Worm (Caenorhabditis elegans): ENCODE results near the gene T14G8.2.

T14G8.2 gene

DNA sequence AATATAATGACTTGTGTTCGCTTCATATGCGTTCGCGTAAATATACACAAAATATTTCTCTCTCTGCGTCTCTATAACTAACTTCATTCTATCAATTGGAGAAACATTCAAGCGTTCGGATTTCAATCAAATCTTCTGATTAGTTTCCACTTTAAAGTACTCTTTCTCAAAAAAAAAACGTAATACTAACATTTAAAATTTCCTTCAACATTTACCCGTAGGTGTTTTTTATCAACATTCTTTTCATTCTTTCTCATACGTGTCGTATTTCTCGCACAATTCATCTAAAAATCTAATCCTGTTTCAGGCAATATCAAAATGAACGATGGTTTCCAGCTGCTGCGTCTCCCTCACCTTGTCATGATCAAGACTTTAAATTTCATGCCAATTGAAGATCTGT is at the start of gene T14G8.2:
TSS of gene T14G8.2 (plus strand) at position 301 of the 400 bp plus-strand sequence.
- TF ChIP-seq irx-1 (tag; optimal IDR thresholded peaks at IDR 0.05), result no peak
- TF ChIP-seq nhr-20 (tag; optimal IDR thresholded peaks at IDR 0.05), result no peak

- TF ChIP-seq egl-27 (tag; optimal IDR thresholded peaks at IDR 0.05), result no peak
- TF ChIP-seq skn-1 (tag; optimal IDR thresholded peaks at IDR 0.05), result peak; percentile 6
- no peak for TF ChIP-seq mab-9 (GFP tag; IDR thresholded peaks at IDR 0.05)
- no peak for TF ChIP-seq ceh-90 (tag; optimal IDR thresholded peaks at IDR 0.05)
- no peak for TF ChIP-seq lin-15B (tag; optimal IDR thresholded peaks at IDR 0.05)
- TF ChIP-seq C16A3.4 (tag; optimal IDR thresholded peaks at IDR 0.05), result no peak
- TF ChIP-seq fos-1 (tag; optimal IDR thresholded peaks at IDR 0.05), result no peak
- no peak for TF ChIP-seq tlp-1 (tag; optimal IDR thresholded peaks at IDR 0.05)
- no peak for TF ChIP-seq nhr-11 (tag; optimal IDR thresholded peaks at IDR 0.05)
- TF ChIP-seq unc-130 (tag; optimal IDR thresholded peaks at IDR 0.05), result peak; percentile 35
- TF ChIP-seq lin-35 (GFP tag; optimal IDR thresholded peaks at IDR 0.05), result peak in 1 of 2 experiments; percentile 50
- TF ChIP-seq pqm-1 (tag; optimal IDR thresholded peaks at IDR 0.05), result no peak
- peak in 1 of 6 experiments; percentile 87 for TF ChIP-seq elt-3 (tag; optimal IDR thresholded peaks at IDR 0.05)
- TF ChIP-seq aly-2 (tag; optimal IDR thresholded peaks at IDR 0.05), result no peak
- no peak for TF ChIP-seq nhr-12 (tag; optimal IDR thresholded peaks at IDR 0.05)
- TF ChIP-seq efl-1 (optimal IDR thresholded peaks at IDR 0.05), result no peak
- TF ChIP-seq efl-1 (GFP tag; optimal IDR thresholded peaks at IDR 0.05 in 1 of 2), result peak in 1 of 2 experiments; percentile 65
- no peak for TF ChIP-seq pax-3 (tag; optimal IDR thresholded peaks at IDR 0.05)
- no peak for TF ChIP-seq isw-1 (GFP tag; IDR thresholded peaks at IDR 0.05)
- peak; percentile 13 for TF ChIP-seq lin-14 (GFP tag; optimal IDR thresholded peaks at IDR 0.05)
- peak; percentile 66 for TF ChIP-seq nhr-85 (tag)
- peak; percentile 28; the same call in 1 of the 2 replicates for TF ChIP-seq nhr-19 (GFP tag; conservative IDR thresholded peaks at IDR 0.05)
- no peak for TF ChIP-seq unc-30 (tag; optimal IDR thresholded peaks at IDR 0.05)
- TF ChIP-seq dsc-1 (tag; optimal IDR thresholded peaks at IDR 0.05), result peak; percentile 10
- peak in 1 of 3 experiments; percentile 5 for TF ChIP-seq dpl-1 (GFP tag; optimal IDR thresholded peaks at IDR 0.05)
- TF ChIP-seq jun-1 (tag; optimal IDR thresholded peaks at IDR 0.05), result no peak
- TF ChIP-seq blmp-1 (tag; optimal IDR thresholded peaks at IDR 0.05), result peak; percentile 81
- no peak for TF ChIP-seq hpl-2 (GFP tag; optimal IDR thresholded peaks at IDR 0.05)
- no peak for TF ChIP-seq ets-5 (GFP tag; IDR thresholded peaks at IDR 0.05)
- TF ChIP-seq hlh-4 (tag; optimal IDR thresholded peaks at IDR 0.05), result no peak
- peak in 1 of 2 experiments; percentile 11 for TF ChIP-seq mdl-1 (tag; optimal IDR thresholded peaks at IDR 0.05)
These were observed 49.5 kb upstream of the T14G8.2 start, which contains the start of gene nhr-27 for ce11 chrX:12808085-12808922. Gene nhr-27 (minus strand): TSS chrX:12808318.

- TF ChIP-seq vab-15 (tag; optimal IDR thresholded peaks at IDR 0.05) (no peak), jun-1 (tag; optimal IDR thresholded peaks at IDR 0.05) (no peak), nhr-47 (tag; optimal IDR thresholded peaks at IDR 0.05) (no peak), unc-30 (tag; optimal IDR thresholded peaks at IDR 0.05) (no peak), pqm-1 (tag; optimal IDR thresholded peaks at IDR 0.05) (no peak), C16A3.4 (tag; optimal IDR thresholded peaks at IDR 0.05) (no peak), nhr-12 (tag; optimal IDR thresholded peaks at IDR 0.05) (no peak), alr-1 (tag; optimal IDR thresholded peaks at IDR 0.05; ENCODE audit: borderline replicate concordance) (no peak)
These were observed 44.3 kb upstream of the T14G8.2 start, which contains the start of gene gei-3 for ce11 chrX:12813539-12813938. Gene gei-3 (minus strand): TSS chrX:12813639.

- TF ChIP-seq elt-3 (tag; optimal IDR thresholded peaks at IDR 0.05), result peak in 2 of 6 experiments; percentile 4 to 52
- TF ChIP-seq grh-1 (GFP tag; IDR thresholded peaks at IDR 0.05), result peak; percentile 60
- TF ChIP-seq nhr-20 (tag; optimal IDR thresholded peaks at IDR 0.05), result peak; percentile 14
- TF ChIP-seq nhr-85 (tag), result peak; percentile 71
- no peak for TF ChIP-seq ztf-4 (tag; optimal IDR thresholded peaks at IDR 0.05)
- peak; percentile 56 for TF ChIP-seq lin-14 (GFP tag; optimal IDR thresholded peaks at IDR 0.05)
- TF ChIP-seq rnt-1 (tag; optimal IDR thresholded peaks at IDR 0.05), result peak; percentile 1
- TF ChIP-seq egl-13 (tag; optimal IDR thresholded peaks at IDR 0.05), result no peak
- TF ChIP-seq blmp-1 (tag; optimal IDR thresholded peaks at IDR 0.05), result peak; percentile 74
These were observed 42.4 kb upstream of the T14G8.2 start for ce11 chrX:12815367-12815766.
